Fruit fly (Drosophila melanogaster) whole organism, embryonic: ENCODE measurements around the gene CG3119.

Experiments
- CG9609 ChIP-seq: fragments of 200-800 bp; sonication (Bioruptor generic); optimal IDR thresholded peaks from 3 replicates; lab custom pipeline; 2016; ENCODE audit warnings: missing biosample characterization, missing genetic modification characterization
- phol ChIP-seq: fragments of 200-800 bp; sonication (Bioruptor generic); optimal IDR thresholded peaks from 3 replicates; lab custom pipeline; 2018; ENCODE audit warnings: missing biosample characterization, mild to moderate bottlenecking, missing genetic modification characterization, moderate library complexity

- TF ChIP-seq phol (tag; lab: Kevin White, UChicago), result no peak
- TF ChIP-seq CG9609 (GFP tag; lab: Kevin White, UChicago), result no peak
Measured at dm6 chr2L:2839850-2840249, 2.2 kb upstream of the CG3119 start, which contains the start of gene CG2975.
